Worm (Caenorhabditis elegans) whole organism, L3 larva: ENCODE data around the gene zak-1.

Experiments used
- elt-3 ChIP-seq, 3 experiments: fragments of 150-350 bp in 1 of 3; sonication (generic microtip) in 2 of 3; optimal IDR thresholded peaks; 2 replicates in 2 of 3; 4 replicates in 1 of 3; lab custom pipeline; 2014 to 2017; ENCODE audit warnings: missing biosample characterization in 3 of 3, missing genetic modification characterization in 3 of 3
- fkh-10 ChIP-seq: sonication (generic microtip); optimal IDR thresholded peaks from 2 replicates; lab custom pipeline; 2017; ENCODE audit warnings: missing biosample characterization, missing genetic modification reagents, missing genetic modification characterization
- hmg-11 ChIP-seq: sonication (generic microtip); optimal IDR thresholded peaks from 2 replicates; lab custom pipeline; 2016; ENCODE audit warnings: missing genetic modification characterization, missing compliant biosample characterization
- jun-1 ChIP-seq: fragments of 150-350 bp; optimal IDR thresholded peaks from 2 replicates; lab custom pipeline; 2014; ENCODE audit warnings: missing biosample characterization, missing genetic modification reagents, missing genetic modification characterization
- lin-15B ChIP-seq: fragments of 150-350 bp; optimal IDR thresholded peaks from 2 replicates; lab custom pipeline; 2014; ENCODE audit warnings: missing biosample characterization, missing genetic modification characterization
- nhr-67 ChIP-seq: fragments of 150-350 bp; optimal IDR thresholded peaks from 2 replicates; lab custom pipeline; 2014; ENCODE audit warnings: missing biosample characterization, missing genetic modification characterization
- tbx-2 ChIP-seq: sonication (generic microtip); optimal IDR thresholded peaks from 2 replicates; lab custom pipeline; 2016; ENCODE audit warnings: mild to moderate bottlenecking, missing genetic modification characterization, missing compliant biosample characterization

ce11 chrIII:6884203-6884602 is 27.6 kb upstream of the zak-1 start, which contains the start of gene med-2:
- TF ChIP-seq tbx-2 (tag; lab: Kevin White, UChicago) (no peak), elt-3 (tag; optimal IDR thresholded peaks at IDR 0.05; lab: Kevin White, UChicago) (no peak), fkh-10 (GFP tag; lab: Kevin White, UChicago) (no peak), lin-15B (tag; lab: Kevin White, UChicago) (no peak), nhr-67 (tag; lab: Kevin White, UChicago) (no peak), jun-1 (tag; lab: Kevin White, UChicago) (no peak), hmg-11 (tag; lab: Kevin White, UChicago) (no peak)
